Worm (Caenorhabditis elegans): Measurements from ENCODE around the gene C28D4.10.

DNA sequence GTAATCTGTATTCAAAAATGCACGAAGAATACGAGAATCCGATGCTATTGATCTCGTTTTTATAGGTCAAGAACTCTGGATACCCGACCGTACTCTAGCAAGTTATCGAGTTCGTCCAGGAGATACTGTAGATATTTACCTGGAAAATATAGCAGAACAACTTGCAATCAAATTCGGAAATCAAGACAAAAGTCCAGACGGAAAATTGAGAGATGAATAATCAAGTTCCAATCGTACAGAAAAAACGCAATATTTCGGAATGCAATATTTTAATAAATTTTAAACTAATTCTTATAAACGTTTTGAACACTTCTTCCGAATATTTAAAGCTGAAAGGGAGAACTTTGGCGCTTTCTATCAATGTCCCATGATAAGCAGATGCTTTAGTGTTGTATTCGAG, 707 bp downstream of the C28D4.10 start:
- TF ChIP-seq snpc-4 (tag; optimal IDR thresholded peaks at IDR 0.05) (no peak), lin-39 (tag; optimal IDR thresholded peaks at IDR 0.05) (no peak), aly-2 (tag; optimal IDR thresholded peaks at IDR 0.05) (no peak), nhr-28 (tag; optimal IDR thresholded peaks at IDR 0.05) (no peak), pqm-1 (tag; optimal IDR thresholded peaks at IDR 0.05) (no peak), elt-2 (tag; optimal IDR thresholded peaks at IDR 0.05) (no peak), nhr-85 (tag) (no peak)
